Fruit fly (Drosophila melanogaster): Measurements from ENCODE around the gene CG4751.

CG4751 gene

DNA sequence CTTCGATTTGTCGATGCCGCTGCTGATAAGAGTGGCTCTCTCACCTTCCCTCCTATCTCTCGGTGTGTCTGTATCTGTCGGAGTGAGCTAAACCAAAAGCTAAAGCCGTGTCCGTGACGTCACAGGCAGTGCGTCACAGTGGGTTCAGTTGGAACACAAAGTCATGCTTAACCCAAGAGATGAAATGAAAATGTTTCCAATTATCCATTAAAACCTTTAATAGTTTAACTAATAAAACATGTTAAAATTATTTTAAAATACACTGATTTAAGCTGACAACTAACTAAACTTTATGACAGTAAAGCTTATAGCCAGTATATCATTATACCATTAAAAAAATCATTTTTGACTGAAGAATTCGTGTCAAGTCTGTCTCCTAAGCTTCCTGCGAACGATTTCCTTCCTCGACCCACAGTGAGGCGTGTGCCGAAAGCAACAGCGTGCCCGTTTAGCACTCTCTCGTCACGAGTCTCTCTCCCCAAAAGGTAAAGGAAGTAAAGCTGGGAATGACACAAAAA, 17.5 kb upstream of the CG4751 start, which contains the start of gene Idua (continued):
- TF ChIP-seq chn (GFP tag; optimal IDR thresholded peaks at IDR 0.05) (no peak), Awh (GFP tag; IDR thresholded peaks at IDR 0.05) (peak; percentile 37; the same call in 1 of the 2 replicates), Nf-YC (tag; optimal IDR thresholded peaks at IDR 0.05) (no peak), CG14860 (GFP tag; IDR thresholded peaks at IDR 0.05; ENCODE audit: partially characterized antibody) (no peak), cato (GFP tag; optimal IDR thresholded peaks at IDR 0.05; ENCODE audit: borderline replicate concordance) (no peak), CrebB (tag; optimal IDR thresholded peaks at IDR 0.05) (peak; percentile 50), Six4 (GFP tag; optimal IDR thresholded peaks at IDR 0.05) (peak; percentile 57), CG33557 (GFP tag; optimal IDR thresholded peaks at IDR 0.05) (no peak), D19A (tag; optimal IDR thresholded peaks at IDR 0.05) (no peak), Atf3 (GFP tag; optimal IDR thresholded peaks at IDR 0.05) (peak; percentile 36), CG10274 (GFP tag; optimal IDR thresholded peaks at IDR 0.05) (peak; percentile 44), CG11456 (GFP tag; IDR thresholded peaks at IDR 0.05) (no peak; the same call in 2 of the 3 replicates), CG14667 (GFP tag; IDR thresholded peaks at IDR 0.05) (peak; percentile 53), Sin3A (optimal IDR thresholded peaks at IDR 0.05) (no peak), CG13775 (GFP tag; optimal IDR thresholded peaks at IDR 0.05) (peak; percentile 54), klu (GFP tag; IDR thresholded peaks at IDR 0.05) (peak; percentile 44; the same call in 1 of the 2 replicates), amos (GFP tag; IDR thresholded peaks at IDR 0.05; ENCODE audit: partially characterized antibody) (no peak), CG9437 (GFP tag; optimal IDR thresholded peaks at IDR 0.05) (peak; percentile 57), ewg (GFP tag; optimal IDR thresholded peaks at IDR 0.05) (peak; percentile 39), CG32532 (GFP tag; IDR thresholded peaks at IDR 0.05) (peak; percentile 79), Camta (GFP tag; optimal IDR thresholded peaks at IDR 0.05) (no peak), h (optimal IDR thresholded peaks at IDR 0.05) (no peak), sisA (GFP tag; IDR thresholded peaks at IDR 0.05) (peak; percentile 41; the same call in 1 of the 2 replicates), Stat92E (GFP tag; optimal IDR thresholded peaks at IDR 0.05) (peak in 1 of 3 experiments; percentile 9), Pdp1 (GFP tag; optimal IDR thresholded peaks at IDR 0.05) (peak; percentile 15 to 19), disco-r (GFP tag; optimal IDR thresholded peaks at IDR 0.05) (no peak), CG5180 (GFP tag; optimal IDR thresholded peaks at IDR 0.05) (no peak), gt (GFP tag; IDR thresholded peaks at IDR 0.05) (no peak), fd64A (GFP tag; optimal IDR thresholded peaks at IDR 0.05) (peak; percentile 11), TFAM (GFP tag; optimal IDR thresholded peaks at IDR 0.05) (no peak), CG8290 (GFP tag; optimal IDR thresholded peaks at IDR 0.05) (no peak), CG8290 (tag; optimal IDR thresholded peaks at IDR 0.05) (no peak), CG6813 (GFP tag; optimal IDR thresholded peaks at IDR 0.05) (peak; percentile 74), Mes4 (GFP tag; optimal IDR thresholded peaks at IDR 0.05) (no peak), Hsf (GFP tag; optimal IDR thresholded peaks at IDR 0.05) (peak; percentile 60), CG16779 (GFP tag; IDR thresholded peaks at IDR 0.05) (no peak), ranshi (GFP tag; IDR thresholded peaks at IDR 0.05) (0 out of 2 replicates have a peak, but pooled peaks have one; percentile 18), CG9817 (tag; optimal IDR thresholded peaks at IDR 0.05) (peak; percentile 59), Dek (tag; optimal IDR thresholded peaks at IDR 0.05) (peak; percentile 63), mirr (GFP tag; optimal IDR thresholded peaks at IDR 0.05) (no peak), gcm2 (GFP tag; optimal IDR thresholded peaks at IDR 0.05) (no peak), CG13296 (GFP tag; optimal IDR thresholded peaks at IDR 0.05) (peak; percentile 85), gem (tag; optimal IDR thresholded peaks at IDR 0.05) (no peak), stwl (tag; optimal IDR thresholded peaks at IDR 0.05) (no peak), CG30431 (GFP tag; optimal IDR thresholded peaks at IDR 0.05) (no peak), CG8089 (GFP tag; optimal IDR thresholded peaks at IDR 0.05) (no peak), CG3726 (GFP tag; IDR thresholded peaks at IDR 0.05) (no peak), CG5245 (GFP tag; optimal IDR thresholded peaks at IDR 0.05) (peak; percentile 51), Dip2 (GFP tag; IDR thresholded peaks at IDR 0.05) (no peak), bowl (GFP tag; IDR thresholded peaks at IDR 0.05) (no peak), da (GFP tag; optimal IDR thresholded peaks at IDR 0.05) (peak; percentile 11)

Data from whole organism, embryonic.